Fruit fly (Drosophila melanogaster) whole organism, wandering third instar larva: ENCODE data around the gene CG46465.
A peak's percentile ranks its signal among the peaks of the same experiment; 100 is the strongest.

Experiments
- Abd-B ChIP-seq: fragments of >200 bp; optimal IDR thresholded peaks from 2 replicates; lab custom pipeline; 2017; ENCODE audit warnings: missing biosample characterization, missing genetic modification characterization
- CG9705 ChIP-seq: fragments of 200-800 bp; sonication (Bioruptor generic); optimal IDR thresholded peaks from 2 replicates; lab custom pipeline; 2018; ENCODE audit warnings: missing biosample characterization, mild to moderate bottlenecking, missing genetic modification characterization
- CrebA ChIP-seq: fragments of 200-800 bp; sonication (Bioruptor generic); optimal IDR thresholded peaks from 2 replicates; lab custom pipeline; 2016; ENCODE audit warnings: missing biosample characterization, mild to moderate bottlenecking, missing genetic modification characterization, borderline replicate concordance
- Dfd ChIP-seq: fragments of >200 bp; optimal IDR thresholded peaks from 2 replicates; lab custom pipeline; 2017; ENCODE audit warnings: missing biosample characterization, missing genetic modification characterization
- Dif ChIP-seq: fragments of 200-275, 200-300 bp; sonication (Bioruptor generic); optimal IDR thresholded peaks from 2 replicates; lab custom pipeline; 2018; ENCODE audit warnings: missing biosample characterization, missing genetic modification characterization; ENCODE audit not compliant: partially characterized antibody
- GATAd ChIP-seq: sonication (Bioruptor generic); optimal IDR thresholded peaks from 2 replicates; lab custom pipeline; 2016; ENCODE audit warnings: missing biosample characterization, missing genetic modification characterization
- HLH106 ChIP-seq: fragments of 200-800 bp; optimal IDR thresholded peaks from 3 replicates; lab custom pipeline; 2019; ENCODE audit warnings: missing biosample characterization, mild to moderate bottlenecking, missing genetic modification characterization, moderate library complexity
- Hnf4 ChIP-seq: fragments of 200-800 bp; sonication (Bioruptor generic); optimal IDR thresholded peaks from 2 replicates; lab custom pipeline; 2016; ENCODE audit warnings: missing biosample characterization, mild to moderate bottlenecking, missing genetic modification characterization
- Hr78 ChIP-seq: fragments of >200 bp; optimal IDR thresholded peaks from 2 replicates; lab custom pipeline; 2017; ENCODE audit warnings: missing biosample characterization, missing genetic modification characterization
- Hr83 ChIP-seq: fragments of 200-300 bp; sonication (Bioruptor generic); optimal IDR thresholded peaks from 2 replicates; lab custom pipeline; 2016; ENCODE audit warnings: missing biosample characterization, mild to moderate bottlenecking, missing genetic modification characterization, moderate library complexity; ENCODE audit not compliant: poor library complexity, severe bottlenecking
- Jra ChIP-seq: sonication (Bioruptor generic); optimal IDR thresholded peaks from 2 replicates; lab custom pipeline; 2016; ENCODE audit warnings: missing biosample characterization, missing genetic modification characterization
- Mio ChIP-seq: sonication (Bioruptor generic); optimal IDR thresholded peaks from 2 replicates; lab custom pipeline; 2016; ENCODE audit warnings: missing biosample characterization, missing genetic modification characterization
- Myc ChIP-seq: fragments of >200 bp; optimal IDR thresholded peaks from 2 replicates; lab custom pipeline; 2017
- N ChIP-seq: fragments of >200 bp; optimal IDR thresholded peaks from 2 replicates; lab custom pipeline; 2018; ENCODE audit warnings: missing biosample characterization, missing external identifiers, missing genetic modification characterization
- OdsH ChIP-seq: fragments of 200-800 bp; sonication (Bioruptor generic); optimal IDR thresholded peaks from 2 replicates; lab custom pipeline; 2016; ENCODE audit warnings: missing biosample characterization, mild to moderate bottlenecking, missing genetic modification characterization
- Rel ChIP-seq, 2 experiments: fragments of 200-800 bp; sonication (Bioruptor generic) in 1 of 2; optimal IDR thresholded peaks; 2 replicates in 1 of 2; 3 replicates in 1 of 2; lab custom pipeline; 2016 to 2019; ENCODE audit warnings: mild to moderate bottlenecking in 2 of 2, missing biosample characterization in 2 of 2, missing genetic modification characterization in 2 of 2, moderate library complexity in 1 of 2
- Sp1 ChIP-seq: fragments of 200-800 bp; sonication (Bioruptor generic); optimal IDR thresholded peaks from 3 replicates; lab custom pipeline; 2019; ENCODE audit warnings: missing biosample characterization, mild to moderate bottlenecking, missing genetic modification characterization, moderate library complexity
- Vsx2 ChIP-seq: fragments of 200-300, 225-300 bp; sonication (Bioruptor generic); optimal IDR thresholded peaks from 2 replicates; lab custom pipeline; 2018; ENCODE audit warnings: missing biosample characterization, missing genetic modification characterization; ENCODE audit not compliant: partially characterized antibody
- br ChIP-seq: fragments of 200-800 bp; sonication (Bioruptor generic); optimal IDR thresholded peaks from 2 replicates; lab custom pipeline; 2016; ENCODE audit warnings: missing biosample characterization, missing genetic modification characterization
- brk ChIP-seq: fragments of 200-800 bp; sonication (Bioruptor generic); optimal IDR thresholded peaks from 2 replicates; lab custom pipeline; 2016; ENCODE audit warnings: missing biosample characterization, mild to moderate bottlenecking, missing genetic modification characterization
- dl ChIP-seq, 2 experiments: fragments of 175-275, 200-275 bp in 1 of 2; fragments of 200-275 bp in 1 of 2; sonication (Bioruptor generic); optimal IDR thresholded peaks; lab custom pipeline; 2018; ENCODE audit warnings: mild to moderate bottlenecking in 2 of 2, missing biosample characterization in 2 of 2, missing genetic modification characterization in 2 of 2, moderate library complexity in 2 of 2; ENCODE audit not compliant: partially characterized antibody in 2 of 2, insufficient read depth in 1 of 2
- dmrt93B ChIP-seq: fragments of 200-800 bp; sonication (Bioruptor generic); optimal IDR thresholded peaks from 2 replicates; lab custom pipeline; 2018; ENCODE audit warnings: missing biosample characterization, mild to moderate bottlenecking, missing genetic modification characterization
- dsf ChIP-seq: sonication (Bioruptor generic); optimal IDR thresholded peaks from 2 replicates; lab custom pipeline; 2016; ENCODE audit warnings: missing biosample characterization, missing genetic modification characterization, borderline replicate concordance
- ey ChIP-seq: fragments of 200-800 bp; sonication (Bioruptor generic); optimal IDR thresholded peaks from 2 replicates; lab custom pipeline; 2016; ENCODE audit warnings: missing biosample characterization, missing genetic modification characterization
- foxo ChIP-seq, 2 experiments: fragments of 200-800 bp; sonication (Bioruptor generic); optimal IDR thresholded peaks; 2 replicates in 1 of 2; 3 replicates in 1 of 2; lab custom pipeline; 2016 to 2017; ENCODE audit warnings: missing biosample characterization in 2 of 2, missing genetic modification characterization in 2 of 2
- fru ChIP-seq: fragments of 200-800 bp; sonication (Bioruptor generic); optimal IDR thresholded peaks from 3 replicates; lab custom pipeline; 2016; ENCODE audit warnings: missing biosample characterization, mild to moderate bottlenecking, missing genetic modification characterization
- h ChIP-seq: fragments of 200-800 bp; sonication (Bioruptor generic); optimal IDR thresholded peaks from 3 replicates; lab custom pipeline; 2016; ENCODE audit warnings: missing biosample characterization, mild to moderate bottlenecking, missing genetic modification characterization
- jim ChIP-seq: fragments of 175-275, 200-325 bp; sonication (Bioruptor generic); optimal IDR thresholded peaks from 2 replicates; lab custom pipeline; 2016; ENCODE audit warnings: missing biosample characterization, mild to moderate bottlenecking, missing genetic modification characterization
- lola ChIP-seq: fragments of >200 bp; optimal IDR thresholded peaks from 2 replicates; lab custom pipeline; 2017; ENCODE audit warnings: missing biosample characterization, missing genetic modification characterization
- pan ChIP-seq: fragments of >200 bp; optimal IDR thresholded peaks from 2 replicates; lab custom pipeline; 2017
- psq ChIP-seq: fragments of 200-800 bp; sonication (Bioruptor generic); optimal IDR thresholded peaks from 3 replicates; lab custom pipeline; 2017; ENCODE audit warnings: missing biosample characterization, mild to moderate bottlenecking, missing genetic modification characterization, moderate library complexity
- rgr ChIP-seq: fragments of 200-800 bp; sonication (Bioruptor generic); optimal IDR thresholded peaks from 3 replicates; lab custom pipeline; 2016; ENCODE audit warnings: missing biosample characterization, mild to moderate bottlenecking, missing genetic modification characterization
- sage ChIP-seq: fragments of 200-800 bp; sonication (Bioruptor generic); optimal IDR thresholded peaks from 2 replicates; lab custom pipeline; 2016; ENCODE audit warnings: missing biosample characterization, mild to moderate bottlenecking, missing genetic modification characterization
- sv ChIP-seq: fragments of 200-800 bp; sonication (Bioruptor generic); optimal IDR thresholded peaks from 3 replicates; lab custom pipeline; 2016; ENCODE audit warnings: missing biosample characterization, missing genetic modification characterization
- woc ChIP-seq: sonication (Bioruptor generic); optimal IDR thresholded peaks from 2 replicates; lab custom pipeline; 2016; ENCODE audit warnings: missing biosample characterization, mild to moderate bottlenecking, missing genetic modification characterization

The CG46465 gene

dm6 chr2L:19012776-19013328, 20.6 kb downstream of the CG46465 start:
- no peak for TF ChIP-seq CrebA (GFP tag; lab: Kevin White, UChicago)

- TF ChIP-seq Hr78 (GFP tag; lab: Kevin White, UChicago) (no peak), ey (GFP tag; lab: Kevin White, UChicago) (no peak), Dfd (GFP tag; lab: Kevin White, UChicago) (no peak), pan (lab: Kevin White, UChicago) (no peak), Dif (GFP tag; lab: Kevin White, UChicago) (no peak), woc (GFP tag; lab: Kevin White, UChicago) (no peak), jim (GFP tag; lab: Kevin White, UChicago) (no peak), br (GFP tag; lab: Kevin White, UChicago) (peak; percentile 3), CrebA (GFP tag; lab: Kevin White, UChicago) (no peak), Abd-B (GFP tag; lab: Kevin White, UChicago) (no peak), Hnf4 (GFP tag; lab: Kevin White, UChicago) (no peak), Hr83 (GFP tag; lab: Kevin White, UChicago) (no peak), HLH106 (peak; percentile 61), brk (GFP tag; lab: Kevin White, UChicago) (no peak), Mio (GFP tag; lab: Kevin White, UChicago) (no peak), h (GFP tag; lab: Kevin White, UChicago) (peak; percentile 35), N (no peak), psq (peak; percentile 10), sv (peak; percentile 38), dsf (GFP tag; lab: Kevin White, UChicago) (no peak), sage (GFP tag; lab: Kevin White, UChicago) (no peak), fru (GFP tag; lab: Kevin White, UChicago) (peak; percentile 28), Rel (GFP tag; optimal IDR thresholded peaks at IDR 0.05; lab: Kevin White, UChicago) (no peak), Rel (tag; optimal IDR thresholded peaks at IDR 0.05; lab: Kevin White, UChicago) (no peak), Myc (lab: Kevin White, UChicago) (no peak), foxo (GFP tag; optimal IDR thresholded peaks at IDR 0.05; lab: Kevin White, UChicago) (peak in 1 of 2 experiments; percentile 40), dl (GFP tag; optimal IDR thresholded peaks at IDR 0.05; lab: Kevin White, UChicago; ENCODE audit: insufficient read depth in 1 of 2, partially characterized antibody in 2 of 2) (no peak), Sp1 (GFP tag; lab: Kevin White, UChicago) (peak; percentile 67), CG9705 (GFP tag; lab: Kevin White, UChicago) (peak; percentile 2), dmrt93B (GFP tag; lab: Kevin White, UChicago) (peak; percentile 39), Jra (no peak), lola (no peak), GATAd (no peak), OdsH (GFP tag; lab: Kevin White, UChicago) (peak; percentile 27), rgr (peak; percentile 14)
Observed at dm6 chr2L:19014032-19014880, 22.0 kb downstream of the CG46465 start.

DNA sequence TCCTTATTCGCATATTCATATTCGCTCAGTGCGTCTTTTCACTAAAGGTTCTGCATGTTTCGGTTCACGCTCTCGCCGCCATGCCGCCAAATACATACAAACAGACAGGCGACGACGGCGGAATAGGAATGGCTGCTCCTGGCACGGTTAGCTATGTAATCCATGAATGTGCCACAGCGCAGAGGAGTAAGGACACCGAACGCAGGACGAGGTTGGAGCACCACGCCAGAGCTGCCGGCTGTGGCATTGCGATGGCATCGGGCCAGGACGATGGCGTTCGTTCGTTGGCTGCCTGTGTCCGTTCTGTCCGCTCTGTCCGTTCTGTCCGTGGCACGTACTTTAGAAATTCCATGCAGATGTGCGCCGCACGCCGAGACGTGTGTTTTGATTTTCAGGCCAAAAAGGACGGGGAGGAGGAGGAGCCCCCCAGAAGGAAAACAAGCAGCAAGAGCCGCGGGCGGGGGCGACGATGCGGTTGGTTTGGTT, 22.6 kb downstream of the CG46465 start:
- TF ChIP-seq fru (GFP tag; lab: Kevin White, UChicago) (no peak), Vsx2 (GFP tag; lab: Kevin White, UChicago) (peak; percentile 13), dsf (GFP tag; lab: Kevin White, UChicago) (no peak), Sp1 (GFP tag; lab: Kevin White, UChicago) (no peak), rgr (no peak)
